Fruit fly (Drosophila melanogaster) whole organism: ENCODE data around the gene CG7778.

ENCODE experiments used
- Dll ChIP-seq: fragments of >200 bp; optimal IDR thresholded peaks from 2 replicates; lab custom pipeline; 2017
- EcR ChIP-seq, 2 experiments: fragments of >200 bp; optimal IDR thresholded peaks; 2 replicates each; lab custom pipeline; 2017; ENCODE audit warnings: missing biosample characterization in 2 of 2, missing genetic modification characterization in 2 of 2, missing genetic modification reagents in 2 of 2
- psq ChIP-seq: fragments of >200 bp; optimal IDR thresholded peaks from 2 replicates; lab custom pipeline; 2017
- usp ChIP-seq: fragments of >200 bp; optimal IDR thresholded peaks from 2 replicates; lab custom pipeline; 2017; ENCODE audit warnings: missing biosample characterization, missing genetic modification characterization, mixed read lengths

dm6 chr2L:8300220-8301167 lies 45.9 kb upstream of the CG7778 start, which contains the start of gene Btk:
- TF ChIP-seq usp (GFP tag; lab: Kevin White, UChicago) (no peak), EcR (GFP tag; optimal IDR thresholded peaks at IDR 0.05; lab: Kevin White, UChicago) (peak in 1 of 2 experiments; percentile 25), Dll (lab: Kevin White, UChicago) (no peak), psq (lab: Kevin White, UChicago) (no peak)
